Fruit fly (Drosophila melanogaster) whole organism, embryonic: ENCODE measurements around the gene LanB1.

Experiments
- B-H2 ChIP-seq: fragments of 200-800 bp; sonication (Bioruptor generic); optimal IDR thresholded peaks from 2 replicates; lab custom pipeline; 2018; ENCODE audit warnings: missing biosample characterization, mild to moderate bottlenecking, missing genetic modification characterization
- CG10959 ChIP-seq: fragments of 200-800 bp; sonication (Bioruptor generic); IDR thresholded peaks from 2 replicates; pipeline ENCODE4 v1.3.6; 2022; ENCODE audit warnings: missing biosample characterization, missing genetic modification characterization
- CG11398 ChIP-seq: fragments of 200-800 bp; sonication (Bioruptor generic); optimal IDR thresholded peaks from 2 replicates; lab custom pipeline; 2016; ENCODE audit warnings: missing biosample characterization, missing genetic modification characterization
- CG12391 ChIP-seq: fragments of 200-800 bp; sonication (Bioruptor generic); optimal IDR thresholded peaks from 3 replicates; lab custom pipeline; 2018; ENCODE audit warnings: missing biosample characterization, mild to moderate bottlenecking, missing genetic modification characterization, moderate library complexity
- CG13123 ChIP-seq: fragments of 200-800 bp; sonication (Bioruptor generic); optimal IDR thresholded peaks from 2 replicates; lab custom pipeline; 2016; ENCODE audit warnings: missing biosample characterization, missing genetic modification characterization
- CG13894 ChIP-seq: fragments of 200-800 bp; sonication (Bioruptor generic); optimal IDR thresholded peaks from 3 replicates; lab custom pipeline; 2018; ENCODE audit warnings: missing biosample characterization, mild to moderate bottlenecking, missing genetic modification characterization, moderate library complexity
- CG14014 ChIP-seq: fragments of 200-800 bp; sonication (Bioruptor generic); IDR thresholded peaks from 2 replicates; pipeline ENCODE4 v1.3.6; 2022; ENCODE audit warnings: missing biosample characterization, missing genetic modification characterization
- CG14050 ChIP-seq: fragments of 200-800 bp; sonication (Bioruptor generic); IDR thresholded peaks from 3 replicates; pipeline ENCODE4 v1.3.6; 2022; ENCODE audit warnings: missing biosample characterization, missing genetic modification characterization
- CG14667 ChIP-seq: fragments of 200-800 bp; sonication (Bioruptor generic); IDR thresholded peaks from 2 replicates; pipeline ENCODE4 v1.3.6; 2022; ENCODE audit warnings: missing biosample characterization, missing genetic modification characterization
- CG18262 ChIP-seq: fragments of 200-800 bp; optimal IDR thresholded peaks from 3 replicates; lab custom pipeline; 2019; ENCODE audit warnings: missing biosample characterization, mild to moderate bottlenecking, missing genetic modification characterization, moderate library complexity
- CG2120 ChIP-seq: fragments of 200-800 bp; sonication (Bioruptor generic); optimal IDR thresholded peaks from 3 replicates; lab custom pipeline; 2016; ENCODE audit warnings: missing biosample characterization, missing genetic modification characterization
- CG2199 ChIP-seq: fragments of 200-800 bp; sonication (Bioruptor generic); IDR thresholded peaks from 3 replicates; pipeline ENCODE4 v1.3.6; 2022; ENCODE audit warnings: missing biosample characterization, missing genetic modification characterization
- CG30020 ChIP-seq: fragments of 200-800 bp; optimal IDR thresholded peaks from 2 replicates; lab custom pipeline; 2019; ENCODE audit warnings: missing biosample characterization, mild to moderate bottlenecking, missing genetic modification characterization, moderate library complexity
- CG30431 ChIP-seq: fragments of 200-800 bp; sonication (Bioruptor generic); optimal IDR thresholded peaks from 2 replicates; lab custom pipeline; 2017; ENCODE audit warnings: missing biosample characterization, missing genetic modification characterization
- CG34376 ChIP-seq: fragments of 200-800 bp; sonication (Bioruptor generic); optimal IDR thresholded peaks from 2 replicates; lab custom pipeline; 2018; ENCODE audit warnings: missing biosample characterization, mild to moderate bottlenecking, missing genetic modification characterization
- CG4282 ChIP-seq: fragments of 200-800 bp; sonication (Bioruptor generic); optimal IDR thresholded peaks from 2 replicates; lab custom pipeline; 2016; ENCODE audit warnings: missing biosample characterization, missing genetic modification characterization
- CG5180 ChIP-seq: fragments of 200-800 bp; sonication (Bioruptor generic); optimal IDR thresholded peaks from 3 replicates; lab custom pipeline; 2017; ENCODE audit warnings: missing biosample characterization, missing genetic modification characterization, mild to moderate bottlenecking, moderate library complexity, missing genetic modification reagents
- CG6272 ChIP-seq: fragments of 200-800 bp; sonication (Bioruptor generic); IDR thresholded peaks from 2 replicates; pipeline ENCODE4 v1.3.6; 2022; ENCODE audit warnings: missing biosample characterization, missing genetic modification characterization
- CG6654 ChIP-seq: fragments of 200-800 bp; sonication (Bioruptor generic); optimal IDR thresholded peaks from 2 replicates; lab custom pipeline; 2017; ENCODE audit warnings: missing biosample characterization, mild to moderate bottlenecking, missing genetic modification characterization
- CG8281 ChIP-seq: fragments of 200-800 bp; sonication (Bioruptor generic); optimal IDR thresholded peaks from 2 replicates; lab custom pipeline; 2018; ENCODE audit warnings: missing biosample characterization, mild to moderate bottlenecking, missing genetic modification characterization, moderate library complexity
- CG8944 ChIP-seq: fragments of 200-800 bp; sonication (Bioruptor generic); optimal IDR thresholded peaks from 3 replicates; lab custom pipeline; 2016; ENCODE audit warnings: missing biosample characterization, missing genetic modification characterization
- Camta ChIP-seq: fragments of 200-800 bp; sonication (Bioruptor generic); optimal IDR thresholded peaks from 2 replicates; lab custom pipeline; 2016; ENCODE audit warnings: missing biosample characterization, missing genetic modification characterization
- Fer2 ChIP-seq: fragments of 200-800 bp; sonication (Bioruptor generic); optimal IDR thresholded peaks from 2 replicates; lab custom pipeline; 2018; ENCODE audit warnings: missing biosample characterization, mild to moderate bottlenecking, missing genetic modification characterization, moderate library complexity
- GATAe ChIP-seq: fragments of 200-800 bp; sonication (Bioruptor generic); conservative IDR thresholded peaks from 2 replicates; pipeline ENCODE4 v1.3.6; 2022; ENCODE audit warnings: missing biosample characterization, missing genetic modification characterization
- HLH54F ChIP-seq: fragments of 200-800 bp; sonication (Bioruptor generic); optimal IDR thresholded peaks from 3 replicates; lab custom pipeline; 2016; ENCODE audit warnings: missing biosample characterization, missing genetic modification characterization
- HLHmδ ChIP-seq: fragments of 200-800 bp; sonication (Bioruptor generic); optimal IDR thresholded peaks from 2 replicates; lab custom pipeline; 2018; ENCODE audit warnings: missing biosample characterization, mild to moderate bottlenecking, missing genetic modification characterization, moderate library complexity
- Kr ChIP-seq: fragments of 200-800 bp; sonication (Bioruptor generic); optimal IDR thresholded peaks from 2 replicates; lab custom pipeline; 2017; ENCODE audit warnings: missing biosample characterization, mild to moderate bottlenecking, missing genetic modification characterization
- Lim3 ChIP-seq: fragments of 200-800 bp; sonication (Bioruptor generic); IDR thresholded peaks from 2 replicates; pipeline ENCODE4 v1.3.6; 2022; ENCODE audit warnings: missing biosample characterization, missing genetic modification characterization
- Mad ChIP-seq: fragments of 200-800 bp; sonication (Bioruptor generic); optimal IDR thresholded peaks from 2 replicates; lab custom pipeline; 2016; ENCODE audit warnings: missing biosample characterization, missing genetic modification characterization
- Med ChIP-seq: fragments of 200-800 bp; sonication (Bioruptor generic); peaks from one replicate; lab custom pipeline; 2016; ENCODE audit warnings: missing biosample characterization, missing genetic modification characterization, mild to moderate bottlenecking, inconsistent platforms, moderate library complexity
- NK7.1 ChIP-seq: fragments of 200-800 bp; sonication (Bioruptor generic); optimal IDR thresholded peaks from 3 replicates; lab custom pipeline; 2016; ENCODE audit warnings: missing biosample characterization, missing genetic modification characterization
- NfI ChIP-seq: fragments of 200-800 bp; sonication (Bioruptor generic); optimal IDR thresholded peaks from 3 replicates; lab custom pipeline; 2018; ENCODE audit warnings: missing biosample characterization, mild to moderate bottlenecking, missing genetic modification characterization, moderate library complexity
- cg ChIP-seq: fragments of 200-800 bp; sonication (Bioruptor generic); optimal IDR thresholded peaks from 3 replicates; lab custom pipeline; 2019; ENCODE audit warnings: missing biosample characterization, mild to moderate bottlenecking, missing genetic modification characterization, moderate library complexity
- hkb ChIP-seq, 2 experiments: fragments of 200-800 bp in 1 of 2; fragments of >200 bp in 1 of 2; sonication (Bioruptor generic) in 1 of 2; IDR thresholded peaks in 1 of 2; optimal IDR thresholded peaks in 1 of 2; 2 replicates each; pipeline versions ENCODE4 v1.3.6 to Lab custom; 2017 to 2022; ENCODE audit warnings: missing biosample characterization in 1 of 2, missing genetic modification characterization in 1 of 2
- lab ChIP-seq: fragments of 200-800 bp; sonication (Bioruptor generic); optimal IDR thresholded peaks from 3 replicates; lab custom pipeline; 2017; ENCODE audit warnings: missing biosample characterization, missing genetic modification characterization, mild to moderate bottlenecking, moderate library complexity, missing genetic modification reagents
- mam ChIP-seq: fragments of 200-800 bp; sonication (Bioruptor generic); optimal IDR thresholded peaks from 3 replicates; lab custom pipeline; 2016; ENCODE audit warnings: missing biosample characterization, missing genetic modification characterization
- nau ChIP-seq: fragments of 200-800 bp; sonication (Bioruptor generic); optimal IDR thresholded peaks from 3 replicates; lab custom pipeline; 2017; ENCODE audit warnings: missing biosample characterization, mild to moderate bottlenecking, missing genetic modification characterization, missing genetic modification reagents
- nom ChIP-seq: fragments of 200-800 bp; sonication (Bioruptor generic); optimal IDR thresholded peaks from 2 replicates; lab custom pipeline; 2017; ENCODE audit warnings: missing biosample characterization, missing genetic modification characterization, mild to moderate bottlenecking, moderate library complexity, missing genetic modification reagents
- oc ChIP-seq: fragments of 200-800 bp; sonication (Bioruptor generic); optimal IDR thresholded peaks from 2 replicates; lab custom pipeline; 2018; ENCODE audit warnings: missing biosample characterization, mild to moderate bottlenecking, missing genetic modification characterization, moderate library complexity
- onecut ChIP-seq: fragments of 200-800 bp; sonication (Bioruptor generic); IDR thresholded peaks from 2 replicates; pipeline ENCODE4 v1.3.6; 2022; ENCODE audit warnings: missing biosample characterization, missing genetic modification characterization
- org-1 ChIP-seq: fragments of 200-800 bp; sonication (Bioruptor generic); optimal IDR thresholded peaks from 2 replicates; lab custom pipeline; 2017; ENCODE audit warnings: missing biosample characterization, missing genetic modification characterization
- otp ChIP-seq: fragments of 200-800 bp; sonication (Bioruptor generic); IDR thresholded peaks from 3 replicates; pipeline ENCODE4, ENCODE4 v1.3.6; 2022; ENCODE audit warnings: missing biosample characterization, missing genetic modification characterization
- pros ChIP-seq: fragments of 200-800 bp; sonication (Bioruptor generic); optimal IDR thresholded peaks from 3 replicates; lab custom pipeline; 2019; ENCODE audit warnings: missing biosample characterization, mild to moderate bottlenecking, missing genetic modification characterization, moderate library complexity
- sisA ChIP-seq: fragments of 200-800 bp; sonication (Bioruptor generic); IDR thresholded peaks from 2 replicates; pipeline ENCODE4 v1.3.6; 2022; ENCODE audit warnings: missing biosample characterization, missing genetic modification characterization
- tap ChIP-seq: fragments of 200-800 bp; optimal IDR thresholded peaks from 3 replicates; lab custom pipeline; 2019; ENCODE audit warnings: missing biosample characterization, mild to moderate bottlenecking, missing genetic modification characterization, moderate library complexity
- tll ChIP-seq, 2 experiments: fragments of 200-800 bp in 1 of 2; fragments of >200 bp in 1 of 2; sonication (Bioruptor generic) in 1 of 2; optimal IDR thresholded peaks; 2 replicates each; lab custom pipeline; 2017 to 2019; ENCODE audit warnings: missing biosample characterization in 2 of 2, missing genetic modification characterization in 2 of 2, mild to moderate bottlenecking in 1 of 2, moderate library complexity in 1 of 2
- tup ChIP-seq: fragments of 200-800 bp; sonication (Bioruptor generic); optimal IDR thresholded peaks from 2 replicates; lab custom pipeline; 2016; ENCODE audit warnings: missing biosample characterization, mild to moderate bottlenecking, missing genetic modification characterization, moderate library complexity
- unc-4 ChIP-seq: fragments of 200-800 bp; sonication (Bioruptor generic); IDR thresholded peaks from 2 replicates; pipeline ENCODE4 v1.3.6; 2022; ENCODE audit warnings: missing biosample characterization, missing genetic modification characterization; ENCODE audit not compliant: partially characterized antibody
- vfl ChIP-seq: fragments of 200-800 bp; sonication (Bioruptor generic); optimal IDR thresholded peaks from 2 replicates; lab custom pipeline; 2016; ENCODE audit warnings: missing biosample characterization, missing genetic modification characterization
- zen2 ChIP-seq: fragments of 200-800 bp; sonication (Bioruptor generic); IDR thresholded peaks from 3 replicates; pipeline ENCODE4 v1.3.6; 2022; ENCODE audit warnings: missing biosample characterization, missing genetic modification characterization; ENCODE audit not compliant: partially characterized antibody

Gene LanB1

dm6 chr2L:7788952-7789466 lies 22.2 kb upstream of the LanB1 start:
- TF ChIP-seq Kr (GFP tag; lab: Kevin White, UChicago) (no peak), Lim3 (GFP tag; lab: Robert Waterston, UW) (no peak), tap (tag; lab: Kevin White, UChicago) (no peak), CG18262 (tag; lab: Kevin White, UChicago) (no peak), onecut (GFP tag; lab: Robert Waterston, UW) (no peak), tll (GFP tag; optimal IDR thresholded peaks at IDR 0.05; lab: Kevin White, UChicago) (no peak), mam (GFP tag; lab: Kevin White, UChicago) (no peak), HLHmδ (GFP tag; lab: Kevin White, UChicago) (no peak), CG5180 (GFP tag; lab: Kevin White, UChicago) (peak; percentile 6), nom (GFP tag; lab: Kevin White, UChicago) (peak; percentile 55), cg (no peak), CG6272 (GFP tag; lab: Robert Waterston, UW) (no peak), CG10959 (GFP tag; lab: Robert Waterston, UW) (no peak), tup (GFP tag; lab: Kevin White, UChicago) (no peak), CG13894 (tag; lab: Kevin White, UChicago) (no peak), lab (GFP tag; lab: Kevin White, UChicago) (no peak), CG8281 (tag; lab: Kevin White, UChicago) (no peak), NK7.1 (GFP tag; lab: Kevin White, UChicago) (no peak), org-1 (GFP tag; lab: Kevin White, UChicago) (no peak), CG11398 (GFP tag; lab: Kevin White, UChicago) (no peak), zen2 (GFP tag; lab: Robert Waterston, UW) (no peak), CG4282 (GFP tag; lab: Kevin White, UChicago) (no peak), Fer2 (tag; lab: Kevin White, UChicago) (no peak), B-H2 (no peak), CG14667 (GFP tag; lab: Robert Waterston, UW) (no peak), CG14014 (GFP tag; lab: Robert Waterston, UW) (no peak), CG14050 (GFP tag; lab: Robert Waterston, UW) (no peak), CG8944 (GFP tag; lab: Kevin White, UChicago) (no peak), HLH54F (no peak), nau (GFP tag; lab: Kevin White, UChicago) (peak; percentile 26), vfl (GFP tag; lab: Kevin White, UChicago) (no peak), CG2199 (no peak), CG30020 (tag; lab: Kevin White, UChicago) (no peak), otp (GFP tag; lab: Robert Waterston, UW) (no peak), CG13123 (GFP tag; lab: Kevin White, UChicago) (no peak), Camta (no peak), sisA (GFP tag; lab: Robert Waterston, UW) (no peak), CG30431 (GFP tag; lab: Kevin White, UChicago) (no peak), CG2120 (no peak), CG12391 (no peak), CG6654 (no peak), pros (GFP tag; lab: Kevin White, UChicago) (no peak), GATAe (GFP tag; lab: Robert Waterston, UW) (no peak), CG34376 (GFP tag; lab: Kevin White, UChicago) (peak; percentile 84), unc-4 (GFP tag; lab: Robert Waterston, UW) (no peak), oc (tag; lab: Kevin White, UChicago) (no peak), Mad (GFP tag; lab: Kevin White, UChicago) (no peak), Med (peak; percentile 7), hkb (optimal IDR thresholded peaks at IDR 0.05; lab: Kevin White, UChicago) (no peak), hkb (GFP tag; IDR thresholded peaks at IDR 0.05; lab: Robert Waterston, UW) (no peak), NfI (GFP tag; lab: Kevin White, UChicago) (no peak)
